Worm (Caenorhabditis elegans): ENCODE measurements around the gene C36B7.3.

DNA sequence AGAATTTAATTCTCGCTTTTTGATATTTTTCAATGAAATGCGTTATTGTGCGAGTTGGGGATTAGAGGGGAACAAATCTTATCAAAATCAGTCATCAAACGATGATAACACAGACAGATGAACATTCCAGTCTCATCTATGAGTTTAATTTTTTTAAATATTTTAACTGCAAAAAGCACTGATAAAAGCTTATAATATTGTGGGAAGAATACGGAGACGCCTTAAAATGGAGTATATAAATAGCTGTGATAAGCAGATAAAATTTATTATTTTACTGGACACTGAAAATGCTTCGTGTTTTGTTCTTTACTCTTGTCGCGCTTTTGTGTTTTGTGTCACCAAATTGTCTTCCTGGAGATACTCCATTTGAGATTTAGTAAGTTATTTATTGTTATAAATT, 38.0 kb downstream of the C36B7.3 start, which contains the start of gene clec-86:
- TF ChIP-seq B0310.2 (tag; optimal IDR thresholded peaks at IDR 0.05) (no peak), ceh-13 (GFP tag; optimal IDR thresholded peaks at IDR 0.05) (no peak)
